Fruit fly (Drosophila melanogaster) whole organism, embryonic: ENCODE measurements around the gene CG3704.

ENCODE experiments used
- Ada2b ChIP-seq: fragments of 200-800 bp; sonication (Bioruptor generic); IDR thresholded peaks from 2 replicates; pipeline ENCODE4 v1.3.6; 2022; ENCODE audit warnings: missing biosample characterization, missing genetic modification characterization
- BEAF-32 ChIP-seq: fragments of 200-800 bp; sonication (Bioruptor generic); optimal IDR thresholded peaks from 3 replicates; lab custom pipeline; 2017; ENCODE audit warnings: missing biosample characterization, missing genetic modification characterization, mild to moderate bottlenecking, moderate library complexity, missing genetic modification reagents
- Bgb ChIP-seq: fragments of 200-800 bp; sonication (Bioruptor generic); IDR thresholded peaks from 2 replicates; pipeline ENCODE4 v1.3.6; 2022; ENCODE audit warnings: missing biosample characterization, missing genetic modification characterization; ENCODE audit not compliant: partially characterized antibody
- C15 ChIP-seq: fragments of 200-800 bp; sonication (Bioruptor generic); IDR thresholded peaks from 3 replicates; pipeline ENCODE4 v1.3.6; 2022; ENCODE audit warnings: missing biosample characterization, missing genetic modification characterization
- CG12659 ChIP-seq: fragments of 200-800 bp; sonication (Bioruptor generic); optimal IDR thresholded peaks from 3 replicates; lab custom pipeline; 2017; ENCODE audit warnings: mild to moderate bottlenecking, missing biosample characterization, missing genetic modification reagents, missing genetic modification characterization
- CG12744 ChIP-seq: fragments of 200-800 bp; sonication (Bioruptor generic); optimal IDR thresholded peaks from 2 replicates; lab custom pipeline; 2016; ENCODE audit warnings: missing biosample characterization, missing genetic modification characterization
- CG13424 ChIP-seq: fragments of 200-800 bp; sonication (Bioruptor generic); optimal IDR thresholded peaks from 2 replicates; lab custom pipeline; 2019; ENCODE audit warnings: missing biosample characterization, mild to moderate bottlenecking, missing genetic modification characterization, moderate library complexity
- CG1529 ChIP-seq: fragments of 200-800 bp; sonication (Bioruptor generic); optimal IDR thresholded peaks from 3 replicates; lab custom pipeline; 2018; ENCODE audit warnings: missing biosample characterization, missing genetic modification characterization
- CG15514 ChIP-seq: fragments of 200-800 bp; sonication (Bioruptor generic); optimal IDR thresholded peaks from 3 replicates; lab custom pipeline; 2017; ENCODE audit warnings: missing biosample characterization, missing genetic modification characterization, mild to moderate bottlenecking, moderate library complexity, missing genetic modification reagents
- CG1602 ChIP-seq: fragments of 200-800 bp; sonication (Bioruptor generic); optimal IDR thresholded peaks from 3 replicates; lab custom pipeline; 2016; ENCODE audit warnings: missing biosample characterization, missing genetic modification characterization
- CG1603 ChIP-seq: fragments of 200-800 bp; sonication (Bioruptor generic); optimal IDR thresholded peaks from 2 replicates; lab custom pipeline; 2019; ENCODE audit warnings: missing biosample characterization, mild to moderate bottlenecking, missing genetic modification characterization, moderate library complexity
- CG18764 ChIP-seq: fragments of 200-800 bp; sonication (Bioruptor generic); optimal IDR thresholded peaks from 3 replicates; lab custom pipeline; 2016; ENCODE audit warnings: missing biosample characterization, missing genetic modification characterization
- CG2116 ChIP-seq: fragments of 200-800 bp; sonication (Bioruptor generic); optimal IDR thresholded peaks from 3 replicates; lab custom pipeline; 2018; ENCODE audit warnings: missing biosample characterization, mild to moderate bottlenecking, missing genetic modification characterization
- CG2120 ChIP-seq: fragments of 200-800 bp; sonication (Bioruptor generic); optimal IDR thresholded peaks from 3 replicates; lab custom pipeline; 2016; ENCODE audit warnings: missing biosample characterization, missing genetic modification characterization
- CG2199 ChIP-seq: fragments of 200-800 bp; sonication (Bioruptor generic); IDR thresholded peaks from 3 replicates; pipeline ENCODE4 v1.3.6; 2022; ENCODE audit warnings: missing biosample characterization, missing genetic modification characterization
- CG4617 ChIP-seq: fragments of 200-800 bp; sonication (Bioruptor generic); optimal IDR thresholded peaks from 3 replicates; lab custom pipeline; 2016; ENCODE audit warnings: missing biosample characterization, missing genetic modification characterization, borderline replicate concordance
- CG6765 ChIP-seq: fragments of 200-800 bp; sonication (Bioruptor generic); optimal IDR thresholded peaks from 3 replicates; lab custom pipeline; 2017; ENCODE audit warnings: missing biosample characterization, mild to moderate bottlenecking, missing genetic modification characterization
- CG7839 ChIP-seq: fragments of 200-800 bp; sonication (Bioruptor generic); optimal IDR thresholded peaks from 3 replicates; lab custom pipeline; 2018; ENCODE audit warnings: missing biosample characterization, mild to moderate bottlenecking, missing genetic modification characterization, moderate library complexity
- CG7987 ChIP-seq: fragments of 200-800 bp; sonication (Bioruptor generic); optimal IDR thresholded peaks from 2 replicates; lab custom pipeline; 2018; ENCODE audit warnings: missing biosample characterization, mild to moderate bottlenecking, missing genetic modification characterization, moderate library complexity
- CG8944 ChIP-seq: fragments of 200-800 bp; sonication (Bioruptor generic); optimal IDR thresholded peaks from 3 replicates; lab custom pipeline; 2016; ENCODE audit warnings: missing biosample characterization, missing genetic modification characterization
- CHES-1-like ChIP-seq: fragments of 200-800 bp; sonication (Bioruptor generic); optimal IDR thresholded peaks from 2 replicates; lab custom pipeline; 2016; ENCODE audit warnings: missing biosample characterization, missing genetic modification characterization
- Dref ChIP-seq: fragments of 200-800 bp; sonication (Bioruptor generic); IDR thresholded peaks from 2 replicates; pipeline ENCODE4 v1.3.6; 2022; ENCODE audit warnings: missing biosample characterization, missing genetic modification characterization
- HLH4C ChIP-seq: fragments of 200-800 bp; sonication (Bioruptor generic); IDR thresholded peaks from 3 replicates; pipeline ENCODE4 v1.3.6; 2022; ENCODE audit warnings: missing biosample characterization, missing genetic modification characterization; ENCODE audit not compliant: partially characterized antibody
- MBD-R2 ChIP-seq: fragments of 200-800 bp; sonication (Bioruptor generic); IDR thresholded peaks from 2 replicates; pipeline ENCODE4 v1.3.6; 2022; ENCODE audit warnings: missing biosample characterization, missing genetic modification characterization
- MESR4 ChIP-seq: fragments of 200-800 bp; sonication (Bioruptor generic); optimal IDR thresholded peaks from 2 replicates; lab custom pipeline; 2018; ENCODE audit warnings: missing biosample characterization, mild to moderate bottlenecking, missing genetic modification characterization, moderate library complexity
- Med ChIP-seq: fragments of 200-800 bp; sonication (Bioruptor generic); peaks from one replicate; lab custom pipeline; 2016; ENCODE audit warnings: missing biosample characterization, missing genetic modification characterization, mild to moderate bottlenecking, inconsistent platforms, moderate library complexity
- Myb ChIP-seq: fragments of 200-800 bp; sonication (Bioruptor generic); optimal IDR thresholded peaks from 2 replicates; lab custom pipeline; 2016; ENCODE audit warnings: missing biosample characterization, missing genetic modification characterization
- NK7.1 ChIP-seq: fragments of 200-800 bp; sonication (Bioruptor generic); optimal IDR thresholded peaks from 3 replicates; lab custom pipeline; 2016; ENCODE audit warnings: missing biosample characterization, missing genetic modification characterization
- Opbp ChIP-seq: fragments of 200-800 bp; sonication (Bioruptor generic); IDR thresholded peaks from 3 replicates; pipeline ENCODE4 v1.3.6; 2022; ENCODE audit warnings: missing biosample characterization, missing genetic modification characterization; ENCODE audit not compliant: partially characterized antibody
- Vsx1 ChIP-seq: fragments of 200-800 bp; sonication (Bioruptor generic); optimal IDR thresholded peaks from 2 replicates; lab custom pipeline; 2017; ENCODE audit warnings: missing biosample characterization, mild to moderate bottlenecking, missing genetic modification characterization, missing genetic modification reagents
- amos ChIP-seq: fragments of 200-800 bp; sonication (Bioruptor generic); IDR thresholded peaks from 2 replicates; pipeline ENCODE4 v1.3.6; 2022; ENCODE audit warnings: missing biosample characterization, missing genetic modification characterization; ENCODE audit not compliant: partially characterized antibody
- ato ChIP-seq: fragments of 200-800 bp; sonication (Bioruptor generic); IDR thresholded peaks from 2 replicates; pipeline ENCODE4 v1.3.6; 2022; ENCODE audit warnings: missing biosample characterization, missing genetic modification characterization; ENCODE audit not compliant: partially characterized antibody
- bowl ChIP-seq: fragments of 200-800 bp; sonication (Bioruptor generic); IDR thresholded peaks from 2 replicates; pipeline ENCODE4 v1.3.6; 2022; ENCODE audit warnings: missing biosample characterization, missing genetic modification characterization
- cg ChIP-seq: fragments of 200-800 bp; sonication (Bioruptor generic); optimal IDR thresholded peaks from 3 replicates; lab custom pipeline; 2019; ENCODE audit warnings: missing biosample characterization, mild to moderate bottlenecking, missing genetic modification characterization, moderate library complexity
- crol ChIP-seq: fragments of 200-800 bp; sonication (Bioruptor generic); IDR thresholded peaks from 2 replicates; pipeline ENCODE4 v1.3.6; 2022; ENCODE audit warnings: missing biosample characterization, missing genetic modification characterization
- gsb-n ChIP-seq: fragments of 200-800 bp; sonication (Bioruptor generic); optimal IDR thresholded peaks from 3 replicates; lab custom pipeline; 2018; ENCODE audit warnings: missing biosample characterization, mild to moderate bottlenecking, missing genetic modification characterization
- hbn ChIP-seq: fragments of 200-800 bp; sonication (Bioruptor generic); IDR thresholded peaks from 2 replicates; pipeline ENCODE4 v1.3.6; 2022; ENCODE audit warnings: missing biosample characterization, missing genetic modification characterization; ENCODE audit not compliant: partially characterized antibody
- pan ChIP-seq, 4 experiments: fragments of >200 bp in 3 of 4; fragments of 200-800 bp in 1 of 4; sonication (Bioruptor generic) in 1 of 4; optimal IDR thresholded peaks in 3 of 4; IDR thresholded peaks in 1 of 4; 2 replicates each; pipeline versions ENCODE4 v1.3.6 to Lab custom; 2017 to 2022; ENCODE audit warnings: missing biosample characterization in 2 of 4, missing genetic modification characterization in 2 of 4, mixed read lengths in 1 of 4
- pzg ChIP-seq: fragments of 200-800 bp; sonication (Bioruptor generic); optimal IDR thresholded peaks from 3 replicates; lab custom pipeline; 2018; ENCODE audit warnings: missing biosample characterization, mild to moderate bottlenecking, missing genetic modification characterization, moderate library complexity
- sd ChIP-seq: fragments of 200-800 bp; sonication (Bioruptor generic); optimal IDR thresholded peaks from 3 replicates; lab custom pipeline; 2018; ENCODE audit warnings: missing biosample characterization, mild to moderate bottlenecking, missing genetic modification characterization, moderate library complexity
- sens ChIP-seq: fragments of 200-800 bp; sonication (Bioruptor generic); peaks from one replicate; lab custom pipeline; 2016; ENCODE audit warnings: missing biosample characterization, missing genetic modification characterization
- slbo ChIP-seq: fragments of 200-800 bp; sonication (Bioruptor generic); IDR thresholded peaks from 2 replicates; pipeline ENCODE4 v1.3.6; 2022; ENCODE audit warnings: missing biosample characterization, missing genetic modification characterization
- so ChIP-seq: fragments of 200-800 bp; sonication (Bioruptor generic); IDR thresholded peaks from 3 replicates; pipeline ENCODE4 v1.3.6; 2022; ENCODE audit warnings: missing biosample characterization, missing genetic modification characterization
- tgo ChIP-seq: fragments of 200-800 bp; sonication (Bioruptor generic); IDR thresholded peaks from 3 replicates; pipeline ENCODE4 v1.3.6; 2022; ENCODE audit warnings: missing biosample characterization, missing genetic modification characterization
- trh ChIP-seq: fragments of 200-800 bp; sonication (Bioruptor generic); optimal IDR thresholded peaks from 2 replicates; lab custom pipeline; 2016; ENCODE audit warnings: missing biosample characterization, missing genetic modification characterization
- wdn ChIP-seq: fragments of 200-800 bp; sonication (Bioruptor generic); IDR thresholded peaks from 2 replicates; pipeline ENCODE4 v1.3.6; 2022; ENCODE audit warnings: missing biosample characterization, missing genetic modification characterization
- zen ChIP-seq: fragments of 200-800 bp; sonication (Bioruptor generic); optimal IDR thresholded peaks from 3 replicates; lab custom pipeline; 2018; ENCODE audit warnings: missing biosample characterization, mild to moderate bottlenecking, missing genetic modification characterization, moderate library complexity
- zf30C ChIP-seq: fragments of 200-800 bp; sonication (Bioruptor generic); optimal IDR thresholded peaks from 3 replicates; lab custom pipeline; 2018; ENCODE audit warnings: missing biosample characterization, mild to moderate bottlenecking, missing genetic modification characterization

The CG3704 gene

dm6 chrX:927209-927862, 13.3 kb downstream of the CG3704 start, which contains the start of gene Lztr1:
Gene Lztr1 (minus strand): TSS chrX:927582.
- TF ChIP-seq CG12659 (GFP tag; lab: Kevin White, UChicago) = peak; percentile 1
- peak; percentile 34; the same call in 1 of the 2 replicates for TF ChIP-seq amos (GFP tag; lab: Robert Waterston, UW)
- no peak for TF ChIP-seq tgo
- TF ChIP-seq pzg (GFP tag; lab: Kevin White, UChicago) = peak; percentile 12
- TF ChIP-seq cg = peak; percentile 52
- peak; percentile 63 for TF ChIP-seq Dref (GFP tag; lab: Robert Waterston, UW)
- TF ChIP-seq gsb-n (tag; lab: Kevin White, UChicago) = no peak
- TF ChIP-seq bowl (GFP tag; lab: Robert Waterston, UW) = no peak
- TF ChIP-seq Med (GFP tag; lab: Kevin White, UChicago) = peak; percentile 69
- peak; percentile 77 for TF ChIP-seq MESR4
- peak; percentile 12 for TF ChIP-seq CG1603 (tag; lab: Kevin White, UChicago)
- TF ChIP-seq NK7.1 (GFP tag; lab: Kevin White, UChicago) = no peak
- TF ChIP-seq CG4617 (GFP tag; lab: Kevin White, UChicago) = peak; percentile 54
- TF ChIP-seq hbn = no peak
- 0 out of 2 replicates have a peak, but pooled peaks have one; percentile 38 for TF ChIP-seq ato (GFP tag; lab: Robert Waterston, UW)
- no peak for TF ChIP-seq Vsx1 (GFP tag; lab: Kevin White, UChicago)
- TF ChIP-seq Opbp (GFP tag; lab: Robert Waterston, UW) = 0 out of 3 replicates have a peak, but pooled peaks have one; percentile 32
- TF ChIP-seq Myb (GFP tag; lab: Kevin White, UChicago) = peak; percentile 86
- TF ChIP-seq sens (GFP tag; lab: Kevin White, UChicago) = peak; percentile 3
- TF ChIP-seq MBD-R2 = peak; percentile 45
- TF ChIP-seq CG2116 (GFP tag; lab: Kevin White, UChicago) = peak; percentile 14
- TF ChIP-seq HLH4C = peak; percentile 41; the same call in 1 of the 3 replicates
- peak; percentile 1 for TF ChIP-seq CHES-1-like (GFP tag; lab: Kevin White, UChicago)
- no peak for TF ChIP-seq CG1602
- TF ChIP-seq Bgb (GFP tag; lab: Robert Waterston, UW) = 0 out of 2 replicates have a peak, but pooled peaks have one; percentile 15
- TF ChIP-seq BEAF-32 = peak; percentile 41
- no peak for TF ChIP-seq pan (optimal IDR thresholded peaks at IDR 0.05; lab: Kevin White, UChicago)
- TF ChIP-seq pan (GFP tag; optimal IDR thresholded peaks at IDR 0.05 in 1 of 2, IDR thresholded peaks at IDR 0.05 in 1 of 2) = no peak
- peak; percentile 95 for TF ChIP-seq CG15514
- no peak for TF ChIP-seq so (GFP tag; lab: Robert Waterston, UW)
- TF ChIP-seq crol (GFP tag; lab: Robert Waterston, UW) = peak; percentile 55; the same call in 1 of the 2 replicates

- TF ChIP-seq zen (tag; lab: Kevin White, UChicago) = no peak
- TF ChIP-seq slbo = peak; percentile 52
- TF ChIP-seq Ada2b (GFP tag; lab: Robert Waterston, UW) = 0 out of 2 replicates have a peak, but pooled peaks have one; percentile 7
- TF ChIP-seq CG12744 (GFP tag; lab: Kevin White, UChicago) = no peak
- peak; percentile 52 for TF ChIP-seq CG2120
- TF ChIP-seq CG18764 = no peak
- no peak for TF ChIP-seq CG8944 (GFP tag; lab: Kevin White, UChicago)
- no peak for TF ChIP-seq CG7839
- TF ChIP-seq trh (GFP tag; lab: Kevin White, UChicago) = no peak
- no peak for TF ChIP-seq CG2199 (GFP tag; lab: Robert Waterston, UW)
- TF ChIP-seq CG6765 = no peak
- peak; percentile 2 for TF ChIP-seq CG13424 (tag; lab: Kevin White, UChicago)
- no peak for TF ChIP-seq CG12659 (GFP tag; lab: Kevin White, UChicago)
- no peak for TF ChIP-seq sd
- TF ChIP-seq CG7987 (GFP tag; lab: Kevin White, UChicago) = no peak
- no peak for TF ChIP-seq so (GFP tag; lab: Robert Waterston, UW)
- no peak for TF ChIP-seq zf30C (GFP tag; lab: Kevin White, UChicago)
- TF ChIP-seq CG1529 (GFP tag; lab: Kevin White, UChicago) = no peak
- TF ChIP-seq C15 (GFP tag; lab: Robert Waterston, UW) = no peak
- no peak for TF ChIP-seq wdn (GFP tag; lab: Robert Waterston, UW)
Observed at dm6 chrX:921359-921758, 19.2 kb downstream of the CG3704 start.
